Worm (Caenorhabditis elegans): ENCODE data around the gene mrpl-35.

The mrpl-35 gene

ce11 chrIII:3487133-3487532, 22.9 kb upstream of the mrpl-35 start (continued):
- TF ChIP-seq daf-16 (GFP tag; optimal IDR thresholded peaks at IDR 0.05) (no peak), daf-16 (tag; optimal IDR thresholded peaks at IDR 0.05) (no peak), daf-12 (tag; optimal IDR thresholded peaks at IDR 0.05) (no peak), lin-38 (GFP tag; IDR thresholded peaks at IDR 0.05) (no peak), F37D6.2 (tag; optimal IDR thresholded peaks at IDR 0.05) (no peak)

DNA sequence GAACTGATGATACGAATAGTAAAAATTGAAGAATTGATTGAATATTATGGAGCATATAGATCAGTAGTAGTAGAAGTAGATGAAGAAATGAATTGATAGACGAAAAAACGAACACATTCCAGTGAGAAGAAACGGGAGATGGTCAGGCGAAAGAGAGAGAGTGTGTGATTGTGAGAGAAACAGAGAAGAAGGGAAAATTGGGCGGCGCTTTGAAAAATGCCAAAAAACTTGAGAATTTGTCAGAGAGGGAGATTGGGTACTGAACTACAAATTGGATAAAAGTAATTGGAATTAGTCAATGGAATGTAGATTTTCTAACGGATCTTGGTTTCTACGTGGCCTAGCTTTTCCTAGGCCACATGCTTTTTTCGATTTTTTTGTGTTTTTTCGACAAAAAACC, 21.8 kb upstream of the mrpl-35 start, which contains the start of gene C34C12.7:
C34C12.7 (minus strand) TSS at position 118 of the 400 bp plus-strand sequence.
- TF ChIP-seq nhr-28 (tag; optimal IDR thresholded peaks at IDR 0.05) (peak; percentile 13), rbr-2 (tag; optimal IDR thresholded peaks at IDR 0.05) (no peak)

DNA sequence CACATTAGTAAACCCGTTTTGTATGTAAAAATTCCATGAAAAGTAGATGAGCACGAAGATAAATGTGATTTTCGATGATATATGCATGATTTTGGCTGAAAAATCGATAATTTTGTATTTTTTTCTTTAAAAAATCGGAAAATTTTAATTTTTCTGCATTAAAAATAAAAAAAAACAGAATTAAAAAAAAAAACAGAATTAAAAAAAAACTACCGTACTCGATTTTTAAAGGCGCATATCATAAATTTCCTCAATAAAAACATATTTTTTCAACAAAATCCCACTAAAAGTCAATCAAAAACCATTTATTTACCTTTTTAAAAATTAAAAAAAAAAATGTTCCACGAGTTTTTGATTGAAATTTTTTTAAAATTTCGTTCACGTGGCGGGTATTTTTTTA, 16.9 kb upstream of the mrpl-35 start, which contains the start of gene gly-14:
gly-14 (minus strand) TSS at position 101 of the 400 bp plus-strand sequence.
- TF ChIP-seq spr-3 (GFP tag; optimal IDR thresholded peaks at IDR 0.05) (no peak), ZK546.5 (tag; optimal IDR thresholded peaks at IDR 0.05) (no peak), ZK337.2 (GFP tag; IDR thresholded peaks at IDR 0.05) (no peak), nhr-6 (tag; optimal IDR thresholded peaks at IDR 0.05) (no peak), F10B5.3 (tag; optimal IDR thresholded peaks at IDR 0.05) (no peak), unc-62 (GFP tag; optimal IDR thresholded peaks at IDR 0.05 in 1 of 2) (no peak), unc-62 (tag; optimal IDR thresholded peaks at IDR 0.05) (no peak), egl-43 (GFP tag; IDR thresholded peaks at IDR 0.05) (no peak), Y5F2A.4 (GFP tag; optimal IDR thresholded peaks at IDR 0.05) (no peak)

- TF ChIP-seq lsy-2 (tag; optimal IDR thresholded peaks at IDR 0.05) (no peak), tag-97 (GFP tag; IDR thresholded peaks at IDR 0.05) (no peak), nhr-48 (tag; optimal IDR thresholded peaks at IDR 0.05) (no peak), madf-9 (GFP tag; conservative IDR thresholded peaks at IDR 0.05) (no peak), nhr-28 (tag; optimal IDR thresholded peaks at IDR 0.05) (no peak), spr-3 (GFP tag; optimal IDR thresholded peaks at IDR 0.05) (no peak), rbr-2 (tag; optimal IDR thresholded peaks at IDR 0.05) (no peak), ceh-32 (tag; optimal IDR thresholded peaks at IDR 0.05; ENCODE audit: poor library complexity) (no peak), daf-16 (GFP tag; optimal IDR thresholded peaks at IDR 0.05) (no peak), daf-16 (tag; optimal IDR thresholded peaks at IDR 0.05) (no peak), fkh-10 (GFP tag; optimal IDR thresholded peaks at IDR 0.05) (no peak), ctbp-1 (GFP tag; IDR thresholded peaks at IDR 0.05) (no peak), nhr-77 (tag; optimal IDR thresholded peaks at IDR 0.05) (no peak), lin-15B (tag; optimal IDR thresholded peaks at IDR 0.05) (no peak), aly-2 (tag; optimal IDR thresholded peaks at IDR 0.05) (no peak)
Measured at ce11 chrIII:3498957-3499356, 11.1 kb upstream of the mrpl-35 start, which contains the start of gene M01F1.9. Gene M01F1.9, minus strand, starts transcription at chrIII:3499057.

DNA sequence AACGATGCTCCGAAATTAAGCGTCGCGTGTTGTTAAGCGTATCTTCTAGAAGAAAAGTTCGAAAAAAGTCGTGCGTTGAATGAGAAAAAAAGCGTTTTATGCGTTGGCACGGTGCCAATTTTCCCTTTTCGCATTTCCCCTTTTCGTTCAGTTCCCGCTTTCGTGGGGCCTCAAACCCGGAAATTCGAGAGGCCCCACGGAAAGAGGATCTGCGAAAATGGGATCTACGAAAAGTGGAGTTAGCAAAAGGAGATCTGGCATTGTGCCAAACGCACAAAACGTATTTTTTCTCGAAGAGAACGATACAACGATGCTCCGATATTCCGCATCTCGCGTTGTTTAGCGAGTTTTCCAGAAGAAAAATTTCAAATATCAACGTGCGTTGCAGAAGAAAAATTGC, 10.2 kb upstream of the mrpl-35 start:
- TF ChIP-seq zip-2 (tag; optimal IDR thresholded peaks at IDR 0.05) (no peak), mes-2 (tag; optimal IDR thresholded peaks at IDR 0.05; ENCODE audit: poor library complexity, severe bottlenecking) (peak; percentile 89), egl-27 (tag; optimal IDR thresholded peaks at IDR 0.05) (no peak), ceh-28 (tag; optimal IDR thresholded peaks at IDR 0.05) (no peak), cey-2 (tag; optimal IDR thresholded peaks at IDR 0.05; ENCODE audit: borderline replicate concordance, insufficient read depth) (no peak), daf-12 (tag; optimal IDR thresholded peaks at IDR 0.05) (no peak), Y48G9A.11 (GFP tag; IDR thresholded peaks at IDR 0.05) (peak; percentile 85), rbr-2 (tag; optimal IDR thresholded peaks at IDR 0.05) (peak; percentile 23), lin-38 (GFP tag; IDR thresholded peaks at IDR 0.05) (peak; percentile 71), unc-130 (GFP tag; optimal IDR thresholded peaks at IDR 0.05) (peak; percentile 61), ceh-20 (GFP tag; IDR thresholded peaks at IDR 0.05) (peak; percentile 78), madf-5 (GFP tag; IDR thresholded peaks at IDR 0.05) (no peak), F49E8.2 (tag; optimal IDR thresholded peaks at IDR 0.05; ENCODE audit: borderline replicate concordance) (peak; percentile 3), D1046.2 (GFP tag; IDR thresholded peaks at IDR 0.05) (0 out of 2 replicates have a peak, but pooled peaks have one; percentile 22), egl-43 (GFP tag; IDR thresholded peaks at IDR 0.05) (0 out of 2 replicates have a peak, but pooled peaks have one; percentile 32), dmd-6 (GFP tag; IDR thresholded peaks at IDR 0.05) (peak; percentile 37; the same call in 1 of the 2 replicates), Y5F2A.4 (GFP tag; optimal IDR thresholded peaks at IDR 0.05) (no peak), vab-7 (GFP tag; IDR thresholded peaks at IDR 0.05) (peak; percentile 72), ZK337.2 (GFP tag; IDR thresholded peaks at IDR 0.05) (peak; percentile 22; the same call in 1 of the 2 replicates), aha-1 (tag) (peak; percentile 45), arid-1 (GFP tag; conservative IDR thresholded peaks at IDR 0.05) (peak; percentile 56; the same call in 1 of the 2 replicates), ceh-44 (GFP tag; IDR thresholded peaks at IDR 0.05) (peak; percentile 54; the same call in 1 of the 2 replicates), lim-7 (GFP tag; IDR thresholded peaks at IDR 0.05) (peak; percentile 48; the same call in 1 of the 2 replicates)
